Fruit fly (Drosophila melanogaster): ENCODE results near the gene TfIIA-L.
A peak's percentile ranks its signal among the peaks of the same experiment; 100 is the strongest.

Gene TfIIA-L

DNA sequence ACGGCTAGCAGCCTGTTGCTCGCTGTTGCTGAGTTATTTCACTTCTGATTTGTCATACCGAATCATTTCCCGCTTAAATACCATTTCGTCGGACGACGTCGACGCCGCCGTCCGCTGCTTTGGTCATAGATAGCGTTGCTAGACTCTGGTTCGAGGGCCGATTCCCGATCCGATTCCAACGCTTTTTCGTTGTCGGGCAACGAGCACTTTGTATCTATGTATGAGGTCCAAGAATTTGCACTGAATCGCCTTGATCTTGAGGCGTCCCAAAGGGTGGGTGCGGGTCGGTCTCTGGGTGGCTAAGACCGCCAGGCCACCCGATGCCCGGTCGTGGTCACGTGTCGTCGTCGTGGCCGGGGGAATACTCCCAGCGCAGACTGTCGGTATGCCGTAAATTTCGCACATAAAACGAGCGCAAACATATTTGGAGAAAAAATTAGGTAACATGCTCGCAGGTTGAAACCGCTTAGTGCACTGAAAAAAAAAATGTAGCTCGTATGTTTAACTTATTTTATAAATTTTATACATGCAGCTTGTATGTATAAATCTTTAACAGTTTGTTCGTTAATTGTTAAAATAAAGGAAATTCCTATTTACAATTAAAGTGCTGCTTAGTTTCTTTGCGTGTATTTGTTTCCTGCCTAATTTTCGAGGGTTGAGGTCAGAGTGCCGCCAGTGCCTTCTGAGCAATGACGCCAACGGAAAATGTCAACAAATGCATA is 41.4 kb downstream of the TfIIA-L start, which contains the start of gene CG3348 (continued):
- TF ChIP-seq Ets97D (GFP tag; optimal IDR thresholded peaks at IDR 0.05) (peak; percentile 6), Bdp1 (GFP tag; optimal IDR thresholded peaks at IDR 0.05) (peak; percentile 40), HmgZ (tag; optimal IDR thresholded peaks at IDR 0.05) (peak; percentile 75), ftz-f1 (GFP tag; optimal IDR thresholded peaks at IDR 0.05) (peak; percentile 13), CG10431 (GFP tag; optimal IDR thresholded peaks at IDR 0.05) (no peak), hkb (optimal IDR thresholded peaks at IDR 0.05) (no peak), hkb (GFP tag; IDR thresholded peaks at IDR 0.05) (peak; percentile 68), en (GFP tag; optimal IDR thresholded peaks at IDR 0.05) (no peak), CG11456 (GFP tag; IDR thresholded peaks at IDR 0.05) (peak; percentile 85), gcm2 (GFP tag; optimal IDR thresholded peaks at IDR 0.05) (no peak), vnd (GFP tag; IDR thresholded peaks at IDR 0.05; ENCODE audit: partially characterized antibody) (no peak), Spps (tag; optimal IDR thresholded peaks at IDR 0.05) (no peak), mam (GFP tag; optimal IDR thresholded peaks at IDR 0.05) (peak; percentile 79), CG8359 (GFP tag; optimal IDR thresholded peaks at IDR 0.05; ENCODE audit: borderline replicate concordance) (no peak), run (tag; optimal IDR thresholded peaks at IDR 0.05) (no peak), CG11560 (tag; IDR thresholded peaks at IDR 0.05) (peak; percentile 53; the same call in 1 of the 3 replicates), CG13123 (GFP tag; optimal IDR thresholded peaks at IDR 0.05) (no peak), Camta (GFP tag; optimal IDR thresholded peaks at IDR 0.05) (peak; percentile 35), tll (GFP tag; optimal IDR thresholded peaks at IDR 0.05) (no peak), wek (GFP tag; optimal IDR thresholded peaks at IDR 0.05) (no peak), CG12659 (GFP tag; optimal IDR thresholded peaks at IDR 0.05) (peak; percentile 54), Sin3A (optimal IDR thresholded peaks at IDR 0.05) (no peak), CG15073 (GFP tag; optimal IDR thresholded peaks at IDR 0.05) (no peak), CG2889 (GFP tag; IDR thresholded peaks at IDR 0.05) (peak; percentile 54; the same call in 1 of the 3 replicates), bowl (GFP tag; IDR thresholded peaks at IDR 0.05) (no peak), gsb (GFP tag; IDR thresholded peaks at IDR 0.05) (no peak), CG6175 (GFP tag; IDR thresholded peaks at IDR 0.05) (0 out of 3 replicates have a peak, but pooled peaks have one; percentile 22), az2 (GFP tag; optimal IDR thresholded peaks at IDR 0.05) (peak; percentile 47), slbo (GFP tag; IDR thresholded peaks at IDR 0.05) (peak; percentile 92), CG2120 (GFP tag; optimal IDR thresholded peaks at IDR 0.05) (peak; percentile 94), ara (GFP tag; IDR thresholded peaks at IDR 0.05) (peak; percentile 45; the same call in 1 of the 2 replicates), sim (GFP tag; IDR thresholded peaks at IDR 0.05) (no peak), CG42726 (GFP tag; IDR thresholded peaks at IDR 0.05; ENCODE audit: partially characterized antibody) (no peak), CG11085 (GFP tag; IDR thresholded peaks at IDR 0.05) (peak; percentile 66), CG5953 (GFP tag; IDR thresholded peaks at IDR 0.05) (no peak), CG12236 (GFP tag; optimal IDR thresholded peaks at IDR 0.05) (no peak), Doc3 (GFP tag; IDR thresholded peaks at IDR 0.05; ENCODE audit: partially characterized antibody) (no peak), kni (GFP tag; optimal IDR thresholded peaks at IDR 0.05) (no peak), CG3838 (GFP tag; optimal IDR thresholded peaks at IDR 0.05) (no peak), fd102C (GFP tag; optimal IDR thresholded peaks at IDR 0.05) (no peak), insv (GFP tag; optimal IDR thresholded peaks at IDR 0.05) (no peak), Hey (tag; optimal IDR thresholded peaks at IDR 0.05) (no peak), Hmx (GFP tag; optimal IDR thresholded peaks at IDR 0.05) (peak; percentile 64), CG17186 (GFP tag; optimal IDR thresholded peaks at IDR 0.05) (no peak), Antp (GFP tag; optimal IDR thresholded peaks at IDR 0.05) (peak; percentile 4), CG12769 (tag; optimal IDR thresholded peaks at IDR 0.05) (peak; percentile 61), CG14441 (GFP tag; IDR thresholded peaks at IDR 0.05) (peak; percentile 69), CG18476 (GFP tag; optimal IDR thresholded peaks at IDR 0.05) (peak; percentile 66), maf-S (GFP tag; optimal IDR thresholded peaks at IDR 0.05) (no peak), prd (optimal IDR thresholded peaks at IDR 0.05) (no peak), prd (GFP tag; IDR thresholded peaks at IDR 0.05) (peak; percentile 81)

Data from whole organism, embryonic.